Worm (Caenorhabditis elegans) whole organism, early embryonic: ENCODE results near the gene F35E12.2.

Experiments
- B0310.2 ChIP-seq: sonication (generic microtip); optimal IDR thresholded peaks from 2 replicates; lab custom pipeline; 2016; ENCODE audit warnings: mild to moderate bottlenecking, missing genetic modification characterization, missing compliant biosample characterization
- F13C5.2 ChIP-seq: sonication (generic microtip); optimal IDR thresholded peaks from 2 replicates; lab custom pipeline; 2017; ENCODE audit warnings: mild to moderate bottlenecking, missing genetic modification characterization, inconsistent platforms, missing compliant biosample characterization
- aly-1 ChIP-seq: sonication (generic microtip); optimal IDR thresholded peaks from 2 replicates; lab custom pipeline; 2016; ENCODE audit warnings: missing genetic modification characterization, missing compliant biosample characterization
- ama-1 ChIP-seq: fragments of 150-350 bp; optimal IDR thresholded peaks from 2 replicates; lab custom pipeline; 2014
- ceh-13 ChIP-seq: fragments of 200-800 bp; sonication (Bioruptor generic); optimal IDR thresholded peaks from 2 replicates; lab custom pipeline; 2018; ENCODE audit warnings: mild to moderate bottlenecking, missing genetic modification characterization, missing compliant biosample characterization
- ceh-36 ChIP-seq: sonication (generic microtip); optimal IDR thresholded peaks from 2 replicates; lab custom pipeline; 2016; ENCODE audit warnings: missing genetic modification characterization, inconsistent platforms, missing compliant biosample characterization
- ets-7 ChIP-seq: sonication (generic microtip); optimal IDR thresholded peaks from 2 replicates; lab custom pipeline; 2016; ENCODE audit warnings: missing genotype, missing genetic modification characterization, missing compliant biosample characterization
- flt-1 ChIP-seq: fragments of 200-800 bp; sonication (Bioruptor generic); IDR thresholded peaks from 2 replicates; pipeline ENCODE4 v1.3.6; 2022; ENCODE audit warnings: missing genetic modification characterization, missing compliant biosample characterization
- hmbx-1 ChIP-seq: sonication (generic microtip); optimal IDR thresholded peaks from 2 replicates; lab custom pipeline; 2016; ENCODE audit warnings: mild to moderate bottlenecking, missing genetic modification characterization, missing compliant biosample characterization
- hmg-4 ChIP-seq: fragments of 200-800 bp; sonication (Bioruptor generic); optimal IDR thresholded peaks from 2 replicates; lab custom pipeline; 2018; ENCODE audit warnings: mild to moderate bottlenecking, missing genetic modification characterization, missing compliant biosample characterization
- hnd-1 ChIP-seq: sonication (generic microtip); optimal IDR thresholded peaks from 2 replicates; lab custom pipeline; 2016; ENCODE audit warnings: missing genetic modification characterization, missing compliant biosample characterization
- pes-1 ChIP-seq: fragments of 200-800 bp; sonication (Bioruptor generic); IDR thresholded peaks from 2 replicates; pipeline ENCODE4 v1.3.6; 2022; ENCODE audit warnings: missing genetic modification reagents, missing genetic modification characterization, missing compliant biosample characterization
- scrt-1 ChIP-seq: fragments of 200-800 bp; sonication (Bioruptor generic); IDR thresholded peaks from 2 replicates; pipeline ENCODE4 v1.3.6; 2022; ENCODE audit warnings: missing genetic modification characterization, missing compliant biosample characterization
- sea-1 ChIP-seq: fragments of 200-800 bp; sonication (Bioruptor generic); conservative IDR thresholded peaks from 2 replicates; pipeline ENCODE4 v1.3.6; 2022; ENCODE audit warnings: missing genetic modification characterization, missing compliant biosample characterization
- tbx-11 ChIP-seq: fragments of 200-800 bp; sonication (Bioruptor generic); IDR thresholded peaks from 2 replicates; pipeline ENCODE4 v1.3.6; 2022; ENCODE audit warnings: missing genetic modification characterization, missing compliant biosample characterization
- tbx-37 ChIP-seq: fragments of 200-800 bp; sonication (Bioruptor generic); conservative IDR thresholded peaks from 2 replicates; pipeline ENCODE4 v1.3.6; 2022; ENCODE audit warnings: missing genetic modification reagents, missing genetic modification characterization, missing compliant biosample characterization
- tra-4 ChIP-seq: sonication (generic microtip); optimal IDR thresholded peaks from 2 replicates; lab custom pipeline; 2017; ENCODE audit warnings: missing genetic modification characterization, missing compliant biosample characterization

F35E12.2 gene

ce11 chrV:13756359-13757091 is 31.8 kb upstream of the F35E12.2 start, which contains the start of gene F20G2.2:
F20G2.2 (minus strand) TSS chrV:13756409.
- TF ChIP-seq B0310.2 (tag; lab: Kevin White, UChicago) (no peak), tra-4 (tag; lab: Kevin White, UChicago) (no peak), hnd-1 (tag; lab: Kevin White, UChicago) (no peak), hmg-4 (GFP tag; lab: Kevin White, UChicago) (no peak), tbx-11 (GFP tag; lab: Robert Waterston, UW) (no peak), flt-1 (GFP tag; lab: Robert Waterston, UW) (no peak), tbx-37 (GFP tag; lab: Robert Waterston, UW) (no peak), pes-1 (GFP tag; lab: Robert Waterston, UW) (no peak)

ce11 chrV:13753481-13753880 is 28.8 kb upstream of the F35E12.2 start, which contains the start of gene F20G2.1:
F20G2.1 (minus strand) TSS chrV:13753581.
- TF ChIP-seq hmbx-1 (tag; lab: Kevin White, UChicago) = no peak
- TF ChIP-seq F13C5.2 (tag; lab: Kevin White, UChicago) = no peak
- no peak for TF ChIP-seq ceh-36 (tag; lab: Kevin White, UChicago)
- TF ChIP-seq ceh-13 (GFP tag; lab: Kevin White, UChicago) = no peak
- TF ChIP-seq hmg-4 (GFP tag; lab: Kevin White, UChicago) = no peak
- no peak for TF ChIP-seq B0310.2 (tag; lab: Kevin White, UChicago)
- no peak for TF ChIP-seq tra-4 (tag; lab: Kevin White, UChicago)
- no peak for TF ChIP-seq pes-1 (GFP tag; lab: Robert Waterston, UW)
- TF ChIP-seq hnd-1 (tag; lab: Kevin White, UChicago) = no peak
- no peak for TF ChIP-seq aly-1 (tag; lab: Kevin White, UChicago)
- no peak for TF ChIP-seq scrt-1 (GFP tag; lab: Robert Waterston, UW)
- TF ChIP-seq ama-1 = no peak
- TF ChIP-seq ets-7 (tag; lab: Kevin White, UChicago) = no peak

ce11 chrV:13751811-13752210 is 27.1 kb upstream of the F35E12.2 start, which contains the start of gene cld-9:
cld-9 (minus strand) TSS chrV:13751891.
- no peak for TF ChIP-seq tra-4 (tag; lab: Kevin White, UChicago)

DNA sequence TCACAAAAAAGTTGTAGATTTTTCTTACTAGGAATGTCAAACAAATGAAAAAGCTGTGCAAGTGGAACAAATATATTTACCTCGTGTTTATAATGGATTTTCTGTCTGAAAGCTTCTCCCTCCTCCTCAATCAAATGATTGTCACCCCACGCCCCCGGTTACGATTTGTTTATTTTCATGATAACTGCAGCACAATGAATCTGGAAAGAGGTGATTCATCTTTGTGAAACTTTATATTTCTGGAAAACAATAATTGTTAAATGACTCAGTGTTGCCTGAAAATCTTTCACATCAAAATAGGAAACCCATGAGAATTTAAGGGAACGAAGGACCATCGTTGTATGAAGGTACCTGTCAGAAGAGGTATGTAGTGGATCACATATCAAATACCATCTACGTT is 24.0 kb upstream of the F35E12.2 start, which contains the start of gene F35E12.10:
Gene F35E12.10 (minus strand): TSS at position 101 of the 400 bp plus-strand sequence.
- TF ChIP-seq ceh-36 (tag; lab: Kevin White, UChicago) (no peak), aly-1 (tag; lab: Kevin White, UChicago) (no peak)

DNA sequence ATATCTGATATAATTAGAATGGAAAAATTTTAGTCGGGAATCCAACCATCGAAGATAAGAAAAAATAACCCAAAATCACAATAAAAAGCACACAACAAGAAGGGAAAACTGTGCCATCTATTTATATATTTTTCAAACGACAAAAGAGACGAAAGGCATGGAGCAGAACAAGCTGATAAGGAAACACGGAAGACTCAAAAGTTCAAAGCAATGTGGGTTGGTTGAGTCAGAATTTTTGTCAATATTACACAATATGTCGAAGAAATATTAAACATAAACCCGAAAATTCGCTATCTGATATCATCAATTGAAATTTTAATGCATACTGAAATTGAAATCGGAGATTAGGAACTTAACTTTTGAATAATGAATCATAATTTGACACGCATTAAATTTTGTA is 20.2 kb upstream of the F35E12.2 start, which contains the start of gene F35E12.9:
Gene F35E12.9 (minus strand): TSS at position 227 of the 400 bp plus-strand sequence.
- TF ChIP-seq B0310.2 (tag; lab: Kevin White, UChicago) (no peak), tbx-37 (GFP tag; lab: Robert Waterston, UW) (no peak), ceh-36 (tag; lab: Kevin White, UChicago) (no peak)

DNA sequence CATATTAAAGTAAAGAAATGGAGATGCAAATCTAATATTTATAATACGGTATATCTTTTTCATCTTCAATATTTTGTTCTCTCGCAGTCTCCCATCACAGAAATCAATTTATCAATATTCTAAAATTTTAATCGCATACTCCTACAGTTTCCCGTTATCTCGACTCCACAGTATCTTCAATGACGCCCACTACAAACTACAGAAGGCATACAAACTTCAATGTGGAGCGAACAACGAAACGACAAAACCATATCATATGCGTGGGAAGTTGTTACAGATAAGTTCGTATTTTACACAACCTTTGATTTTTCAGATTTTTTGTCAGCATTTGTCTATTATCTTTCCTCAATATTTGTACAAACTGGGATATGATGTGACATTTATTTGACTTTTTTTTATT is 15.2 kb upstream of the F35E12.2 start:
- no peak for TF ChIP-seq aly-1 (tag; lab: Kevin White, UChicago)
- TF ChIP-seq pes-1 (GFP tag; lab: Robert Waterston, UW) = no peak
- no peak for TF ChIP-seq ceh-13 (GFP tag; lab: Kevin White, UChicago)
- TF ChIP-seq tra-4 (tag; lab: Kevin White, UChicago) = no peak
- TF ChIP-seq scrt-1 (GFP tag; lab: Robert Waterston, UW) = no peak
- no peak for TF ChIP-seq tbx-11 (GFP tag; lab: Robert Waterston, UW)
- no peak for TF ChIP-seq ets-7 (tag; lab: Kevin White, UChicago)
- TF ChIP-seq sea-1 (GFP tag; lab: Robert Waterston, UW) = no peak
- no peak for TF ChIP-seq hnd-1 (tag; lab: Kevin White, UChicago)
- no peak for TF ChIP-seq hmbx-1 (tag; lab: Kevin White, UChicago)
- no peak for TF ChIP-seq ceh-36 (tag; lab: Kevin White, UChicago)
- no peak for TF ChIP-seq tbx-37 (GFP tag; lab: Robert Waterston, UW)
- no peak for TF ChIP-seq flt-1 (GFP tag; lab: Robert Waterston, UW)
- TF ChIP-seq ama-1 = no peak
- TF ChIP-seq F13C5.2 (tag; lab: Kevin White, UChicago) = no peak
- no peak for TF ChIP-seq B0310.2 (tag; lab: Kevin White, UChicago)
- no peak for TF ChIP-seq hmg-4 (GFP tag; lab: Kevin White, UChicago)

DNA sequence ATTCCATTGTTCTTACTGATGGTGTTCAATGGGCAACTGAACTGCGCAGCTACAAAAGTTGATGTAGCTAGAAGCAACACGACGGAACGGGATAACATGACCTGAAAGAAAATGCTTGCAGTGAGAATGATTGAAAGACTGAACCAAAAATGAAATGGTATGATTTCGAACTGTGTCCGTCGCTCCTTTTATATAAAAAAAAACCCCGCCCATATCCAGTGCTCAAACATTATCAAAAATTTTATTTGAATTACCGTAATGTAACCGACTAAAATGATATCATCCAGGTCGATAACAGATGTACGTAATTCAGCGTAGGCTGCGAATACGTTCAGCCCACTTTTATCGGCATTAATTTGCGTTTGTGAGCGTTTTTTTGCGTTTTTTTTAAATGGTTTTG is 13.7 kb upstream of the F35E12.2 start, which contains the start of gene irg-5:
Gene irg-5 (minus strand): TSS at position 101 of the 400 bp plus-strand sequence.
- no peak for TF ChIP-seq scrt-1 (GFP tag; lab: Robert Waterston, UW)
- no peak for TF ChIP-seq ceh-36 (tag; lab: Kevin White, UChicago)
- TF ChIP-seq pes-1 (GFP tag; lab: Robert Waterston, UW) = no peak
- TF ChIP-seq tbx-11 (GFP tag; lab: Robert Waterston, UW) = no peak
- no peak for TF ChIP-seq ets-7 (tag; lab: Kevin White, UChicago)
- TF ChIP-seq sea-1 (GFP tag; lab: Robert Waterston, UW) = no peak
- no peak for TF ChIP-seq aly-1 (tag; lab: Kevin White, UChicago)
- TF ChIP-seq tra-4 (tag; lab: Kevin White, UChicago) = no peak

DNA sequence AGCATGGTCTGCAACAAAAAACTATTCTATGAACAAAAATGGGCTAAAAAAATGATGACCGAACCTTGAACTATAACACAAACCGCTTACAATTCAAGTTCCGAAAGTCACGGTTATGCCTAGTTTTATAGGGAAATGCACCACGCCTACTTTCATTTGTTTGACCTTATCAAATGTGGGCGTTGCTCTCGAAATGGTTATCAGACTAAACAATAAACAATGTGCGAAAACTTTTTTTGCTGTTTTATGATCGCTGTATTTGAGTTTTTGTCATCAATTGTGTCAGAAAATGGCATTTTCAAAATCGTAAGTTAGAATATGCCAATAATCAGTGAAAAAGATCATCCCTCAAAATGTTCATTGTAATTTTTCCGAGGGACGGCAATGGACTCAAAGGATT is 11.5 kb upstream of the F35E12.2 start, which contains the start of gene F35E12.6:
Gene F35E12.6 (minus strand): TSS at position 101 of the 400 bp plus-strand sequence.
- TF ChIP-seq hmg-4 (GFP tag; lab: Kevin White, UChicago) = no peak
- TF ChIP-seq flt-1 (GFP tag; lab: Robert Waterston, UW) = no peak
- TF ChIP-seq pes-1 (GFP tag; lab: Robert Waterston, UW) = no peak
- no peak for TF ChIP-seq ama-1
- no peak for TF ChIP-seq tbx-37 (GFP tag; lab: Robert Waterston, UW)
- no peak for TF ChIP-seq B0310.2 (tag; lab: Kevin White, UChicago)
- TF ChIP-seq aly-1 (tag; lab: Kevin White, UChicago) = no peak
- no peak for TF ChIP-seq F13C5.2 (tag; lab: Kevin White, UChicago)
- no peak for TF ChIP-seq scrt-1 (GFP tag; lab: Robert Waterston, UW)
- no peak for TF ChIP-seq tra-4 (tag; lab: Kevin White, UChicago)
- TF ChIP-seq ceh-36 (tag; lab: Kevin White, UChicago) = no peak
- no peak for TF ChIP-seq ceh-13 (GFP tag; lab: Kevin White, UChicago)
- no peak for TF ChIP-seq tbx-11 (GFP tag; lab: Robert Waterston, UW)
